Fruit fly (Drosophila melanogaster) whole organism, embryonic: ENCODE measurements around the gene CG12020.

Source experiments
- CG6854 ChIP-seq: fragments of 200-800 bp; sonication (Bioruptor generic); optimal IDR thresholded peaks from 3 replicates; lab custom pipeline; 2017; ENCODE audit warnings: missing biosample characterization, mild to moderate bottlenecking, missing genetic modification characterization
- CG8765 ChIP-seq: fragments of 200-800 bp; sonication (Bioruptor generic); IDR thresholded peaks from 2 replicates; pipeline ENCODE4 v1.3.6; 2022; ENCODE audit warnings: missing biosample characterization, missing genetic modification characterization
- Optix ChIP-seq: fragments of 200-800 bp; sonication (Bioruptor generic); IDR thresholded peaks from 3 replicates; pipeline ENCODE4 v1.3.6; 2022; ENCODE audit warnings: missing biosample characterization, missing genetic modification characterization
- Scr ChIP-seq: fragments of 200-800 bp; sonication (Bioruptor generic); IDR thresholded peaks from 2 replicates; pipeline ENCODE4 v1.3.6; 2022; ENCODE audit warnings: missing biosample characterization, missing genetic modification characterization; ENCODE audit not compliant: partially characterized antibody
- br ChIP-seq: fragments of >200 bp; optimal IDR thresholded peaks from 2 replicates; lab custom pipeline; 2017
- mld ChIP-seq: fragments of 200-800 bp; sonication (Bioruptor generic); IDR thresholded peaks from 3 replicates; pipeline ENCODE4 v1.3.6; 2022; ENCODE audit warnings: missing biosample characterization, missing genetic modification characterization; ENCODE audit not compliant: partially characterized antibody
- ranshi ChIP-seq: fragments of 200-800 bp; sonication (Bioruptor generic); IDR thresholded peaks from 2 replicates; pipeline ENCODE4 v1.3.6; 2022; ENCODE audit warnings: missing biosample characterization, missing genetic modification characterization
- trem ChIP-seq: fragments of 200-800 bp; optimal IDR thresholded peaks from 3 replicates; lab custom pipeline; 2019; ENCODE audit warnings: missing biosample characterization, mild to moderate bottlenecking, missing genetic modification characterization, moderate library complexity

dm6 chr3L:1748218-1748617 lies 48.9 kb upstream of the CG12020 start:
- TF ChIP-seq mld (GFP tag; lab: Robert Waterston, UW) (no peak), ranshi (no peak), CG6854 (GFP tag; lab: Kevin White, UChicago) (no peak), Optix (GFP tag; lab: Robert Waterston, UW) (no peak), Scr (GFP tag; lab: Robert Waterston, UW) (no peak), trem (tag; lab: Kevin White, UChicago) (no peak), CG8765 (GFP tag; lab: Robert Waterston, UW) (no peak), br (lab: Kevin White, UChicago) (no peak)
